Worm (Caenorhabditis elegans) whole organism, L2 larva: ENCODE results near the gene arc-1.

Source experiments
- C34F6.9 ChIP-seq: fragments of 150-350 bp; optimal IDR thresholded peaks from 2 replicates; lab custom pipeline; 2014; ENCODE audit warnings: missing biosample characterization, missing genetic modification characterization
- F13H6.1 ChIP-seq: sonication (generic microtip); optimal IDR thresholded peaks from 2 replicates; lab custom pipeline; 2016; ENCODE audit warnings: missing genetic modification characterization, missing compliant biosample characterization
- R02D3.7 ChIP-seq: fragments of 150-350 bp; optimal IDR thresholded peaks from 2 replicates; lab custom pipeline; 2014; ENCODE audit warnings: missing biosample characterization, missing genetic modification characterization
- Y55F3AM.14 ChIP-seq: fragments of 200-800 bp; sonication (Bioruptor generic); optimal IDR thresholded peaks from 2 replicates; lab custom pipeline; 2018; ENCODE audit warnings: mild to moderate bottlenecking, missing genetic modification characterization, missing compliant biosample characterization
- ZK546.5 ChIP-seq: sonication (generic microtip); optimal IDR thresholded peaks from 2 replicates; lab custom pipeline; 2017; ENCODE audit warnings: missing biosample characterization, missing genetic modification characterization
- alr-1 ChIP-seq: fragments of 150-350 bp; optimal IDR thresholded peaks from 2 replicates; lab custom pipeline; 2014; ENCODE audit warnings: missing biosample characterization, missing genetic modification characterization
- aly-2 ChIP-seq: fragments of 150-350 bp; optimal IDR thresholded peaks from 2 replicates; lab custom pipeline; 2014; ENCODE audit warnings: missing biosample characterization, missing genetic modification characterization
- ama-1 ChIP-seq: fragments of 150-350 bp; optimal IDR thresholded peaks from 2 replicates; lab custom pipeline; 2018; ENCODE audit warnings: inconsistent platforms
- blmp-1 ChIP-seq: sonication (generic microtip); optimal IDR thresholded peaks from 2 replicates; lab custom pipeline; 2017; ENCODE audit warnings: missing genetic modification characterization, mild to moderate bottlenecking, missing compliant biosample characterization, antibody characterized with exemption, moderate library complexity; ENCODE audit not compliant: insufficient read depth
- ceh-16 ChIP-seq: fragments of 150-350 bp; optimal IDR thresholded peaks from 2 replicates; lab custom pipeline; 2014; ENCODE audit warnings: missing biosample characterization, missing genetic modification characterization
- crh-2 ChIP-seq: sonication (generic microtip); optimal IDR thresholded peaks from 2 replicates; lab custom pipeline; 2017; ENCODE audit warnings: missing biosample characterization, missing genetic modification characterization
- dmd-4 ChIP-seq: sonication (generic microtip); optimal IDR thresholded peaks from 2 replicates; lab custom pipeline; 2017; ENCODE audit warnings: missing biosample characterization, missing genetic modification characterization
- egl-27 ChIP-seq: sonication (generic microtip); optimal IDR thresholded peaks from 3 replicates; lab custom pipeline; 2017; ENCODE audit warnings: missing biosample characterization, missing genetic modification reagents, missing genetic modification characterization
- elt-1 ChIP-seq: fragments of 150-350 bp; optimal IDR thresholded peaks from 2 replicates; lab custom pipeline; 2014; ENCODE audit warnings: missing biosample characterization, missing genetic modification characterization
- elt-3 ChIP-seq: sonication (generic microtip); optimal IDR thresholded peaks from 2 replicates; lab custom pipeline; 2017; ENCODE audit warnings: missing biosample characterization, missing genetic modification characterization
- lin-11 ChIP-seq: fragments of 150-350 bp; sonication (generic microtip); optimal IDR thresholded peaks from 2 replicates; lab custom pipeline; 2014; ENCODE audit warnings: missing biosample characterization, missing genetic modification characterization, inconsistent platforms, mixed read lengths
- lin-39 ChIP-seq: fragments of 150-350 bp; optimal IDR thresholded peaks from 2 replicates; lab custom pipeline; 2014; ENCODE audit warnings: missing biosample characterization, missing genetic modification reagents, missing genetic modification characterization
- lsy-2 ChIP-seq, 2 experiments: fragments of 150-350 bp in 1 of 2; sonication (generic microtip) in 1 of 2; optimal IDR thresholded peaks; 2 replicates each; lab custom pipeline; 2014 to 2017; ENCODE audit warnings: missing biosample characterization in 2 of 2, missing genetic modification characterization in 2 of 2
- mab-5 ChIP-seq: fragments of 150-350 bp; optimal IDR thresholded peaks from 2 replicates; lab custom pipeline; 2014; ENCODE audit warnings: missing biosample characterization, missing genetic modification characterization
- mbf-1 ChIP-seq: sonication (generic microtip); optimal IDR thresholded peaks from 2 replicates; lab custom pipeline; 2017; ENCODE audit warnings: missing biosample characterization, missing genetic modification characterization
- mdl-1 ChIP-seq, 2 experiments: fragments of 150-350 bp in 1 of 2; sonication (generic microtip) in 1 of 2; optimal IDR thresholded peaks; 2 replicates each; lab custom pipeline; 2017; ENCODE audit warnings: missing biosample characterization in 2 of 2, missing genetic modification characterization in 2 of 2
- nhr-10 ChIP-seq: sonication (generic microtip); optimal IDR thresholded peaks from 2 replicates; lab custom pipeline; 2017; ENCODE audit warnings: missing biosample characterization, missing genetic modification characterization
- nhr-11 ChIP-seq: fragments of 150-350 bp; optimal IDR thresholded peaks from 2 replicates; lab custom pipeline; 2014; ENCODE audit warnings: missing biosample characterization, missing genetic modification characterization
- nhr-12 ChIP-seq: fragments of 150-350 bp; optimal IDR thresholded peaks from 2 replicates; lab custom pipeline; 2014; ENCODE audit warnings: missing biosample characterization, missing genetic modification characterization
- nhr-129 ChIP-seq: fragments of 150-350 bp; optimal IDR thresholded peaks from 2 replicates; lab custom pipeline; 2014; ENCODE audit warnings: missing biosample characterization, missing genetic modification characterization
- nhr-21 ChIP-seq: fragments of 150-350 bp; optimal IDR thresholded peaks from 2 replicates; lab custom pipeline; 2014; ENCODE audit warnings: missing biosample characterization, missing genetic modification characterization
- nhr-23 ChIP-seq: fragments of 150-350 bp; optimal IDR thresholded peaks from 2 replicates; lab custom pipeline; 2014; ENCODE audit warnings: missing biosample characterization, missing genetic modification reagents, missing genetic modification characterization
- nhr-237 ChIP-seq: fragments of 150-350 bp; optimal IDR thresholded peaks from 2 replicates; lab custom pipeline; 2014; ENCODE audit warnings: missing biosample characterization, missing genetic modification characterization
- nhr-25 ChIP-seq: fragments of 150-350 bp; sonication (generic microtip); optimal IDR thresholded peaks from 3 replicates; lab custom pipeline; 2014; ENCODE audit warnings: missing biosample characterization, missing genetic modification characterization
- nhr-6 ChIP-seq: fragments of 150-350 bp; optimal IDR thresholded peaks from 2 replicates; lab custom pipeline; 2014; ENCODE audit warnings: missing biosample characterization, missing genetic modification characterization
- nhr-77 ChIP-seq: fragments of 150-350 bp; optimal IDR thresholded peaks from 2 replicates; lab custom pipeline; 2014; ENCODE audit warnings: missing biosample characterization, missing genetic modification characterization
- peb-1 ChIP-seq: fragments of 150-350 bp; optimal IDR thresholded peaks from 2 replicates; lab custom pipeline; 2014; ENCODE audit warnings: missing biosample characterization, missing genetic modification characterization
- sem-4 ChIP-seq: fragments of 150-350 bp; optimal IDR thresholded peaks from 2 replicates; lab custom pipeline; 2014; ENCODE audit warnings: missing biosample characterization, missing genetic modification reagents, missing genetic modification characterization
- skn-1 ChIP-seq: sonication (generic microtip); optimal IDR thresholded peaks from 2 replicates; lab custom pipeline; 2017; ENCODE audit warnings: missing biosample characterization, missing genetic modification characterization
- sma-9 ChIP-seq, 2 experiments: fragments of 150-350 bp in 1 of 2; sonication (generic microtip) in 1 of 2; optimal IDR thresholded peaks; 2 replicates each; lab custom pipeline; 2014 to 2016; ENCODE audit warnings: missing genetic modification characterization in 2 of 2, mild to moderate bottlenecking in 1 of 2, missing biosample characterization in 1 of 2, missing compliant biosample characterization in 1 of 2, missing genetic modification reagents in 1 of 2, moderate library complexity in 1 of 2
- snpc-4 ChIP-seq: fragments of 150-350 bp; optimal IDR thresholded peaks from 2 replicates; lab custom pipeline; 2014; ENCODE audit warnings: missing biosample characterization, missing genetic modification characterization
- unc-39 ChIP-seq: fragments of 150-350 bp; optimal IDR thresholded peaks from 2 replicates; lab custom pipeline; 2014; ENCODE audit warnings: missing biosample characterization, missing genetic modification characterization
- unc-55 ChIP-seq: fragments of 150-350 bp; sonication (generic microtip); optimal IDR thresholded peaks from 3 replicates; lab custom pipeline; 2014; ENCODE audit warnings: missing biosample characterization, missing genetic modification reagents, missing genetic modification characterization
- unc-62 ChIP-seq: fragments of 150-350 bp; optimal IDR thresholded peaks from 2 replicates; lab custom pipeline; 2014; ENCODE audit warnings: missing biosample characterization, missing genetic modification reagents, missing genetic modification characterization
- zag-1 ChIP-seq: fragments of 150-350 bp; optimal IDR thresholded peaks from 2 replicates; lab custom pipeline; 2014; ENCODE audit warnings: missing biosample characterization, missing genetic modification characterization
- ztf-1 ChIP-seq: fragments of 200-800 bp; sonication (Bioruptor generic); conservative IDR thresholded peaks from 2 replicates; pipeline ENCODE4 v1.3.6; 2022; ENCODE audit warnings: missing genetic modification characterization, missing compliant biosample characterization
- ztf-11 ChIP-seq: sonication (generic microtip); optimal IDR thresholded peaks from 2 replicates; lab custom pipeline; 2017; ENCODE audit warnings: missing biosample characterization, missing genetic modification characterization
- ztf-4 ChIP-seq: fragments of 150-350 bp; optimal IDR thresholded peaks from 2 replicates; lab custom pipeline; 2014; ENCODE audit warnings: missing biosample characterization, missing genetic modification characterization

Gene arc-1

DNA sequence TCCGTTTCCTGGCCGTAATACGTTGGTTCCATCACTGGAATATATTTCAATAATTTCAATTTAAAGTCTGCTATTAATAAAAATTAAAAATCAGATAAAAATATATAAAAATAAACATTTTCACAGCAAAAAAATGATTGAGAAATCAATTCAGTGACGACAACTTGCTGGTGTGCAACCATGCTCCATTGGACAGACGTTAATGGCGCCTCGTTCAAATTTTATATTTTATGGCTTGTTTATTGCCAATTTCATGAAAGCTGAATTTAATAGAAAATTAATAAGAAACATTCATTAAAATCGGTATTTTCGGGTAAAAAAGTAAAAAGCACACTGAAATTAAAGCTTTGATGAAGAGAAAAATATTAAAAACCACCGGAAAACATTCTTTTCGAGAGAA is 31.4 kb downstream of the arc-1 start, which contains the start of gene Y53C12A.3 (continued):
- no peak for TF ChIP-seq F13H6.1 (tag; lab: Kevin White, UChicago)
- no peak for TF ChIP-seq nhr-11
- TF ChIP-seq lin-39 (tag; lab: Kevin White, UChicago): no peak
- no peak for TF ChIP-seq ama-1
- no peak for TF ChIP-seq nhr-25 (tag; lab: Kevin White, UChicago)
- no peak for TF ChIP-seq ztf-1
- TF ChIP-seq nhr-10 (tag; lab: Kevin White, UChicago): no peak
- TF ChIP-seq crh-2 (tag; lab: Kevin White, UChicago): peak; percentile 39
- no peak for TF ChIP-seq alr-1 (tag; lab: Kevin White, UChicago)
- TF ChIP-seq elt-1 (tag; lab: Kevin White, UChicago): no peak
- TF ChIP-seq nhr-77 (tag; lab: Kevin White, UChicago): no peak
- TF ChIP-seq aly-2 (tag; lab: Kevin White, UChicago): no peak
- TF ChIP-seq dmd-4: no peak
- no peak for TF ChIP-seq nhr-12
- TF ChIP-seq egl-27 (tag; lab: Kevin White, UChicago): no peak
- TF ChIP-seq skn-1 (tag; lab: Kevin White, UChicago): no peak
- TF ChIP-seq sma-9 (GFP tag; optimal IDR thresholded peaks at IDR 0.05; lab: Kevin White, UChicago): no peak
- TF ChIP-seq sma-9 (tag; optimal IDR thresholded peaks at IDR 0.05; lab: Kevin White, UChicago): no peak
- TF ChIP-seq, all 48 proteins: peak for 10

DNA sequence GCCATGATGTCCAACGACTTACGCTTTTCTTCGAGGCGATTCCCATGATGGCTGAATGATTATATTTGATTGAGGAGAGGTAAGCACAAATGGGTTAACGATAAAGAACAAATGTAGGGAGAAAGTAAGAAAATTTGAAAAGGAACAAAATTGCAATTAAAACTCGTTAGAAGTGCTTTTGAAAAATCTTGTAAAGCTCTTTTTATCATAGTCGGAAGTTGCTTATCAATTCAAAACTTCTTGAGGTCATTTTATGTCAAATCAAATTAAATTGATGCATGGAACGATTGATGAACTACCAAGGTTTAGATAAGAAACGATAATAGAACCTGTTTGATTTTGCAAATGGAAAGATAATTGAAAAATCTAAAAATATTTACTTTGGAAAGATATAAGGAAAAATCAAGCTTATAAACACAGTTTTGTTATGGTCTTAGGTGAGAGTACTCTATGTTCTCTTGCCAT is 34.1 kb downstream of the arc-1 start, which contains the start of gene glt-5:
TSS of gene glt-5 (minus strand) at position 51 of the 465 bp plus-strand sequence.
- TF ChIP-seq ztf-4 (tag; lab: Kevin White, UChicago): no peak
- no peak for TF ChIP-seq ztf-1
- peak; percentile 51 for TF ChIP-seq sma-9 (GFP tag; optimal IDR thresholded peaks at IDR 0.05; lab: Kevin White, UChicago)
- no peak for TF ChIP-seq sma-9 (tag; optimal IDR thresholded peaks at IDR 0.05; lab: Kevin White, UChicago)

DNA sequence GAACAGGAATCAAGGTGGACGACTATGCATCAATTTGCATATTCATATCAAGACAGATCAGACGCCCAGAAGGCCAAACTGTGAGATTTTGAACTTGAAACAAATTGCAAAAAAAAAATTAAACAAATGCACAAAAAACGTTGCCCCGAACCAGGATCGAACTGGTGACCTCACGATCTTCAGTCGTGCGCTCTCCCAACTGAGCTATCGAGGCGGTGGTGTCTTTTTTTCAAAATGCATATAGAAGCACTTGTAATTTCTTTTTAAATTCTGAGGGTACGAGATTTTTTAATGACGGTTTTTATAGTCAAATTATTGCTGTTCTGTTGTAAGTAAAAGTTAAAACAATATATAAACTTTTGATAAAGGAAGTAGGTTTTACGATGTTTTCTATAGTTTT is 38.3 kb downstream of the arc-1 start:
- TF ChIP-seq unc-62 (GFP tag; lab: Kevin White, UChicago) (no peak), skn-1 (tag; lab: Kevin White, UChicago) (no peak), lin-11 (tag; lab: Kevin White, UChicago) (no peak), nhr-25 (tag; lab: Kevin White, UChicago) (peak; percentile 31), sma-9 (GFP tag; optimal IDR thresholded peaks at IDR 0.05; lab: Kevin White, UChicago) (peak; percentile 12), sma-9 (tag; optimal IDR thresholded peaks at IDR 0.05; lab: Kevin White, UChicago) (no peak)

DNA sequence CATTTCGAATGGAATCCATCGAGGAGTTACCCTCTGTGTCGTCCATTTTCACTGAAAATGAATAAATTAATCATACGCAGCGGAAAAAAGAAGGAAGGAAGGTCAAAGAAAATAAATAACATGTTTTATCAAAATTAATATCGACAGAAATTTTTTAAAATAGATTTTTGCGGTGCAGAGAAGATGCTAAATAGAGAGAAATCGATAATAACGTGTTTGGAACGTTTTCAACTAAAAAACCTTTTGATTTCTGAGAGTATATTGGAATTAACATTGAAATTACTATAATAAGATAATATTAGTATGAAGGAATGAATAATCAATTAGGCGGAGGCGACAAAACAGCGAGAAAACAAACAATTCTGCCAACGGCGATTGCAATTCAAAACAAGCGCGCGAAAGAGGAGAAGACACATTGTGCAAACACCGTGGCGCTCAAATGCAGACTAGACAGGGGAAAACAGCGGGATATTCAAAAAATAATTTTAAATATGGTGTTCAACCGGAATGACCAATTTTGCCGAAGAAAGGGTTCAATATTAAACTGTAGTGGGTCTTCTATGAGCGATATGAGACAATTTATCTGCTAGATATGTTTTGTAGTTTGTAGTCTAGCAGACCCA is 41.8 kb downstream of the arc-1 start, which contains the start of gene wee-1.3:
TSS of gene wee-1.3 (minus strand) at position 51 of the 623 bp plus-strand sequence.
- TF ChIP-seq elt-3 (tag; lab: Kevin White, UChicago): no peak
- TF ChIP-seq nhr-237 (tag; lab: Kevin White, UChicago): no peak
- TF ChIP-seq skn-1 (tag; lab: Kevin White, UChicago): no peak
- peak; percentile 16 for TF ChIP-seq R02D3.7 (tag; lab: Kevin White, UChicago)
- TF ChIP-seq crh-2 (tag; lab: Kevin White, UChicago): peak; percentile 86
- TF ChIP-seq snpc-4 (tag; lab: Kevin White, UChicago): peak; percentile 69
- peak; percentile 20 for TF ChIP-seq nhr-6 (tag; lab: Kevin White, UChicago)
- no peak for TF ChIP-seq zag-1 (tag; lab: Kevin White, UChicago)
- no peak for TF ChIP-seq mdl-1 (tag; optimal IDR thresholded peaks at IDR 0.05; lab: Kevin White, UChicago)
- no peak for TF ChIP-seq nhr-77 (tag; lab: Kevin White, UChicago)
- TF ChIP-seq unc-55 (GFP tag; lab: Kevin White, UChicago): peak; percentile 91
- TF ChIP-seq ZK546.5 (tag; lab: Kevin White, UChicago): no peak
- TF ChIP-seq unc-62 (GFP tag; lab: Kevin White, UChicago): no peak
- TF ChIP-seq mbf-1 (tag; lab: Kevin White, UChicago): no peak
- peak; percentile 60 for TF ChIP-seq sem-4 (tag; lab: Kevin White, UChicago)
- TF ChIP-seq nhr-23: no peak
- peak; percentile 84 for TF ChIP-seq C34F6.9 (tag; lab: Kevin White, UChicago)
- no peak for TF ChIP-seq ztf-1
- TF ChIP-seq peb-1 (tag; lab: Kevin White, UChicago): no peak
- TF ChIP-seq ztf-11 (tag; lab: Kevin White, UChicago): no peak
- peak; percentile 64 for TF ChIP-seq F13H6.1 (tag; lab: Kevin White, UChicago)
- no peak for TF ChIP-seq nhr-12
- peak; percentile 80 for TF ChIP-seq nhr-25 (tag; lab: Kevin White, UChicago)
- peak; percentile 65 for TF ChIP-seq lin-11 (tag; lab: Kevin White, UChicago)
- peak; percentile 80 to 94 for TF ChIP-seq lsy-2 (tag; optimal IDR thresholded peaks at IDR 0.05; lab: Kevin White, UChicago)
- no peak for TF ChIP-seq dmd-4
- TF ChIP-seq nhr-21 (tag; lab: Kevin White, UChicago): peak; percentile 63
- peak; percentile 48 for TF ChIP-seq egl-27 (tag; lab: Kevin White, UChicago)
- TF ChIP-seq nhr-10 (tag; lab: Kevin White, UChicago): no peak
- no peak for TF ChIP-seq unc-39 (tag; lab: Kevin White, UChicago)
- peak; percentile 61 for TF ChIP-seq mab-5 (tag; lab: Kevin White, UChicago)
- no peak for TF ChIP-seq alr-1 (tag; lab: Kevin White, UChicago)
- TF ChIP-seq Y55F3AM.14 (GFP tag; lab: Kevin White, UChicago): no peak
- peak; percentile 62 for TF ChIP-seq nhr-11
- peak; percentile 43 for TF ChIP-seq blmp-1 (tag; lab: Kevin White, UChicago)
- TF ChIP-seq ceh-16 (tag; lab: Kevin White, UChicago): no peak
- TF ChIP-seq nhr-129 (tag; lab: Kevin White, UChicago): peak; percentile 83
